Fruit fly (Drosophila melanogaster) ovary, adult (tissue): ENCODE data around the gene RpL28.
A peak's percentile ranks its signal among the peaks of the same experiment; 100 is the strongest.

Experiments used
- CG17801 ChIP-seq: fragments of 200-800 bp; optimal IDR thresholded peaks from 2 replicates; lab custom pipeline; 2019; ENCODE audit warnings: missing biosample characterization, mild to moderate bottlenecking, missing genetic modification characterization, moderate library complexity; ENCODE audit not compliant: partially characterized antibody

RpL28 gene

dm6 chr3L:3225769-3226457, 3.2 kb upstream of the RpL28 start:
- TF ChIP-seq CG17801 (GFP tag; lab: Kevin White, UChicago): no peak

- no peak for TF ChIP-seq CG17801 (GFP tag; lab: Kevin White, UChicago)
These were observed 2.3 kb upstream of the RpL28 start, which contains the start of gene Larp4B for dm6 chr3L:3224740-3225719. Larp4B (plus strand) TSS chr3L:3224838.

dm6 chr3L:3223390-3223914, 692 bp upstream of the RpL28 start:
- no peak for TF ChIP-seq CG17801 (GFP tag; lab: Kevin White, UChicago)

dm6 chr3L:3218859-3219258, 3.9 kb downstream of the RpL28 start, which contains the start of the genes hob and nSMase:
hob (minus strand) TSS chr3L:3218920.
nSMase (plus strand) TSS chr3L:3219156.
- no peak for TF ChIP-seq CG17801 (GFP tag; lab: Kevin White, UChicago)

- no peak for TF ChIP-seq CG17801 (GFP tag; lab: Kevin White, UChicago)
These were observed 13.9 kb downstream of the RpL28 start, which contains the start of the genes CG32269 and CG32270 for dm6 chr3L:3208895-3209294. CG32269 (minus strand) TSS chr3L:3208985. CG32270 (minus strand) TSS chr3L:3208985.

dm6 chr3L:3206263-3206662, 16.5 kb downstream of the RpL28 start, which contains the start of gene CG33160:
CG33160 (minus strand) TSS chr3L:3206363.
- TF ChIP-seq CG17801 (GFP tag; lab: Kevin White, UChicago): no peak

dm6 chr3L:3205349-3205748, 17.4 kb downstream of the RpL28 start, which contains the start of gene CG32277:
CG32277 (minus strand) TSS chr3L:3205449.
- TF ChIP-seq CG17801 (GFP tag; lab: Kevin White, UChicago): no peak

- no peak for TF ChIP-seq CG17801 (GFP tag; lab: Kevin White, UChicago)
These were observed 18.4 kb downstream of the RpL28 start, which contains the start of gene CG33159 for dm6 chr3L:3204348-3204747. CG33159 (minus strand) TSS chr3L:3204448.

dm6 chr3L:3203062-3203461, 19.7 kb downstream of the RpL28 start, which contains the start of gene CG32271:
CG32271 (minus strand) TSS chr3L:3203162.
- TF ChIP-seq CG17801 (GFP tag; lab: Kevin White, UChicago): no peak

dm6 chr3L:3198447-3199402, 24.0 kb downstream of the RpL28 start, which contains the start of the genes CG32276 and gry:
CG32276 (minus strand) TSS chr3L:3199047.
gry (plus strand) TSS chr3L:3199090.
- peak; percentile 89 for TF ChIP-seq CG17801 (GFP tag; lab: Kevin White, UChicago)

- peak; percentile 58 for TF ChIP-seq CG17801 (GFP tag; lab: Kevin White, UChicago)
These were observed 25.3 kb downstream of the RpL28 start, which contains the start of gene CG14966 for dm6 chr3L:3197464-3197863. CG14966 (minus strand) TSS chr3L:3197631.

dm6 chr3L:3194059-3194458, 28.7 kb downstream of the RpL28 start:
- peak; percentile 86 for TF ChIP-seq CG17801 (GFP tag; lab: Kevin White, UChicago)

- TF ChIP-seq CG17801 (GFP tag; lab: Kevin White, UChicago): peak; percentile 98
These were observed 29.8 kb downstream of the RpL28 start, which contains the start of gene Hsp83 for dm6 chr3L:3192912-3193311. Hsp83 (plus strand) TSS chr3L:3192969.
